Worm (Caenorhabditis elegans): ENCODE measurements around the gene lin-39.

lin-39 gene

DNA sequence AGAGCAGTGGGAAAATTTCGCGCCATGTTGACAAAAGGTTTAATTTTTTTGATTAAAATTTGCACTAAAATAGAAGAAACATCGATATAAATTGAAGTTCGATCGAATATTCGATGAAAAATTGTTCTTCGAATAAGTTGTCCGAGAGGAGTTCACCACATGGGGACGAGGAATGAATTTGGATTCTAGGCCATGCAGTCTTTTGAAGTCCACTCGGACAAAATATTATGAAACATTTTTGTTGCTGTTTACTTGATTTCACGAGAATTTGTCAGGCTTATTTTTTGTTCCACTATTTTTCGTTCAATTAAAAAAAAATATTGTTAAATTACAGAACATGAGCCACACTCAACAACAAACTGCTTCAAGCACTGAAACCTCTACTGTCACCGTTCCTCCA lies 15.8 kb downstream of the lin-39 start, which contains the start of the genes cux-7 and C07H6.2:
TSS of gene cux-7 (minus strand) at position 174 of the 400 bp plus-strand sequence.
TSS of gene C07H6.2 (plus strand) at position 338 of the 400 bp plus-strand sequence.
- peak; percentile 88 for TF ChIP-seq nhr-25 (tag; optimal IDR thresholded peaks at IDR 0.05)
- TF ChIP-seq mml-1 (tag; optimal IDR thresholded peaks at IDR 0.05) = no peak
- TF ChIP-seq nhr-67 (tag; optimal IDR thresholded peaks at IDR 0.05) = peak; percentile 9
- TF ChIP-seq daf-12 (tag; optimal IDR thresholded peaks at IDR 0.05) = no peak
- TF ChIP-seq unc-62 (GFP tag; optimal IDR thresholded peaks at IDR 0.05) = no peak
- TF ChIP-seq skn-1 (tag; optimal IDR thresholded peaks at IDR 0.05) = peak; percentile 87
- no peak for TF ChIP-seq fkh-10 (GFP tag; optimal IDR thresholded peaks at IDR 0.05)
- peak; percentile 96 for TF ChIP-seq pha-4 (tag; optimal IDR thresholded peaks at IDR 0.05)
- peak; percentile 89 for TF ChIP-seq snpc-4 (tag; optimal IDR thresholded peaks at IDR 0.05)
- TF ChIP-seq jun-1 (tag; optimal IDR thresholded peaks at IDR 0.05) = peak; percentile 77
- no peak for TF ChIP-seq ceh-9 (tag; optimal IDR thresholded peaks at IDR 0.05)
- TF ChIP-seq lsy-12 (tag; optimal IDR thresholded peaks at IDR 0.05) = peak; percentile 97
- TF ChIP-seq tbx-2 (tag; optimal IDR thresholded peaks at IDR 0.05) = peak; percentile 87
- TF ChIP-seq egl-27 (tag; optimal IDR thresholded peaks at IDR 0.05) = peak; percentile 54
- TF ChIP-seq elt-1 (tag; optimal IDR thresholded peaks at IDR 0.05) = peak; percentile 28
- TF ChIP-seq egl-5 (tag; optimal IDR thresholded peaks at IDR 0.05) = peak; percentile 29
- TF ChIP-seq nhr-11 (tag; optimal IDR thresholded peaks at IDR 0.05) = no peak
- peak; percentile 61 for TF ChIP-seq pqm-1 (tag; optimal IDR thresholded peaks at IDR 0.05)
- no peak for TF ChIP-seq elt-3 (tag; optimal IDR thresholded peaks at IDR 0.05)
- no peak for TF ChIP-seq unc-39 (tag; optimal IDR thresholded peaks at IDR 0.05)
- no peak for TF ChIP-seq fos-1 (tag; optimal IDR thresholded peaks at IDR 0.05)
- no peak for TF ChIP-seq ama-1 (optimal IDR thresholded peaks at IDR 0.05)
- TF ChIP-seq fkh-2 (tag; optimal IDR thresholded peaks at IDR 0.05) = no peak
- peak; percentile 90 for TF ChIP-seq lin-39 (tag; optimal IDR thresholded peaks at IDR 0.05)
- TF ChIP-seq nhr-28 (tag; optimal IDR thresholded peaks at IDR 0.05) = no peak
- TF ChIP-seq nfya-1 (tag; optimal IDR thresholded peaks at IDR 0.05; ENCODE audit: insufficient read depth) = peak; percentile 91
- TF ChIP-seq sea-2 (GFP tag; optimal IDR thresholded peaks at IDR 0.05) = no peak
- TF ChIP-seq ztf-4 (tag; optimal IDR thresholded peaks at IDR 0.05) = no peak
- no peak for TF ChIP-seq aly-2 (tag; optimal IDR thresholded peaks at IDR 0.05)
- no peak for TF ChIP-seq eor-1 (tag; optimal IDR thresholded peaks at IDR 0.05)
- TF ChIP-seq mdl-1 (tag; optimal IDR thresholded peaks at IDR 0.05) = no peak
- TF ChIP-seq ceh-82 (tag; optimal IDR thresholded peaks at IDR 0.05) = peak; percentile 52
- TF ChIP-seq ztf-11 (tag; optimal IDR thresholded peaks at IDR 0.05) = no peak
- TF ChIP-seq elt-2 (tag; optimal IDR thresholded peaks at IDR 0.05) = peak; percentile 52
- no peak for TF ChIP-seq zag-1 (tag; optimal IDR thresholded peaks at IDR 0.05)
- peak; percentile 95 for TF ChIP-seq nhr-23 (tag; optimal IDR thresholded peaks at IDR 0.05)
- peak; percentile 50 for TF ChIP-seq nhr-77 (tag; optimal IDR thresholded peaks at IDR 0.05)
- TF ChIP-seq nhr-237 (tag; optimal IDR thresholded peaks at IDR 0.05) = no peak
- no peak for TF ChIP-seq nhr-76 (tag; optimal IDR thresholded peaks at IDR 0.05)
- TF ChIP-seq ZK546.5 (tag; optimal IDR thresholded peaks at IDR 0.05) = no peak
- peak; percentile 72 for TF ChIP-seq R02D3.7 (tag; optimal IDR thresholded peaks at IDR 0.05)
- TF ChIP-seq ceh-16 (tag; optimal IDR thresholded peaks at IDR 0.05) = peak; percentile 18
- no peak for TF ChIP-seq hmg-11 (tag; optimal IDR thresholded peaks at IDR 0.05)
- TF ChIP-seq nhr-12 (tag; optimal IDR thresholded peaks at IDR 0.05) = no peak
- TF ChIP-seq nhr-43 (tag; optimal IDR thresholded peaks at IDR 0.05; ENCODE audit: poor library complexity, severe bottlenecking) = peak; percentile 99
- peak; percentile 96 for TF ChIP-seq lin-15B (tag; optimal IDR thresholded peaks at IDR 0.05)
- peak; percentile 79 for TF ChIP-seq ceh-28 (tag; optimal IDR thresholded peaks at IDR 0.05)

ce11 chrIII:7518424-7518823 lies 18.0 kb downstream of the lin-39 start, which contains the start of gene clk-2:
Gene clk-2 (minus strand): TSS chrIII:7518524.
- TF ChIP-seq ZK546.5 (tag; optimal IDR thresholded peaks at IDR 0.05) (no peak), nhr-25 (tag; optimal IDR thresholded peaks at IDR 0.05) (no peak), nhr-67 (tag; optimal IDR thresholded peaks at IDR 0.05) (no peak), mml-1 (tag; optimal IDR thresholded peaks at IDR 0.05) (no peak), jun-1 (tag; optimal IDR thresholded peaks at IDR 0.05) (no peak), ceh-9 (tag; optimal IDR thresholded peaks at IDR 0.05) (no peak), nfya-1 (tag; optimal IDR thresholded peaks at IDR 0.05; ENCODE audit: insufficient read depth) (no peak)
